Fruit fly (Drosophila melanogaster): Measurements from ENCODE around the gene robl37BC.

robl37BC gene

DNA sequence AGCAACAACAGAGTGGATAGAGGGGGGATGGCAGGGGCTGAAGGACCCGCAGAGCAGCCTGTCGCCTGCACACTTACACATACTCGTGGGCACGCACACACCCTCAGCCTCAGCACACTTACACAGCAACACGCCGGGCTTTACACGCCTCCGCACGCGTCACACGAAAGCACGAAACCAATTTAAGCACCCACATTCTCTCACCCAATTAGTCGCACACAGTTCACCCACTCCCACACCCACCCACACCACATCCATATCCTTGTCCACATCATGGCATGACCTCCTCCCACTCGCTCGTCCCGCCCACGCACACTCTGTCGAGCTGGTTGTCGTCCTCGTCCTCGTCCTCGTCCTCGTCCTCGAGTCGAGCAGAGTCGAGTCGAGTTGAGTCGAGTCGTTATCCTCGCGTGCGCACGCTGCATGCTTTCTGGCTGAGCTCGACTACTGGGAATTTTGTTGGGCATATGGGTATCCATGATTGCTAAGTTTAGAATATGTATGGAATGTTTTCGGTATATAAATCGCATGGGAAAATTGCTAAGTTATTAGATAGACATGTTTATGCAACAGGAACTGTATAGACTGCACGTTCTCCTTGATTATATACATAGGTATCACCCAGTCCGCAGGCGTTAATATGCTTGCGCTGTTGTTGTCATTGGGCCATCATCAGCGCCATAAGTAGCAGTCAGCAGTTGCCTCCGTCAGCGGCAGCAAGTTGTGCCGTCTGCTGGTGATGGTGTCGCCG lies 1.4 kb downstream of the robl37BC start (continued):
- TF ChIP-seq CG17385 (GFP tag; optimal IDR thresholded peaks at IDR 0.05) (peak; percentile 79), MESR4 (GFP tag; optimal IDR thresholded peaks at IDR 0.05) (no peak), hb (GFP tag; IDR thresholded peaks at IDR 0.05; ENCODE audit: partially characterized antibody) (no peak), caup (GFP tag; optimal IDR thresholded peaks at IDR 0.05; ENCODE audit: severe bottlenecking) (peak; percentile 82), BtbVII (GFP tag; optimal IDR thresholded peaks at IDR 0.05) (peak; percentile 78), CG7745 (tag; optimal IDR thresholded peaks at IDR 0.05) (no peak), Hr39 (optimal IDR thresholded peaks at IDR 0.05) (no peak), vfl (GFP tag; optimal IDR thresholded peaks at IDR 0.05) (peak; percentile 64), Opbp (GFP tag; IDR thresholded peaks at IDR 0.05; ENCODE audit: partially characterized antibody) (no peak), Scr (GFP tag; IDR thresholded peaks at IDR 0.05; ENCODE audit: partially characterized antibody) (no peak), CG5245 (GFP tag; optimal IDR thresholded peaks at IDR 0.05) (peak; percentile 63), pita (GFP tag; optimal IDR thresholded peaks at IDR 0.05) (no peak), CG14050 (GFP tag; IDR thresholded peaks at IDR 0.05) (peak; percentile 76), Adf1 (GFP tag; IDR thresholded peaks at IDR 0.05) (peak; percentile 65; the same call in 1 of the 2 replicates), klu (GFP tag; IDR thresholded peaks at IDR 0.05) (peak; percentile 66), CG10209 (GFP tag; optimal IDR thresholded peaks at IDR 0.05) (peak; percentile 82), gt (GFP tag; IDR thresholded peaks at IDR 0.05) (0 out of 2 replicates have a peak, but pooled peaks have one; percentile 36), hth (optimal IDR thresholded peaks at IDR 0.05) (no peak), Deaf1 (tag; optimal IDR thresholded peaks at IDR 0.05) (peak; percentile 81), Spps (tag; optimal IDR thresholded peaks at IDR 0.05) (peak; percentile 6), CoRest (tag; optimal IDR thresholded peaks at IDR 0.05) (peak; percentile 84), gcm2 (GFP tag; optimal IDR thresholded peaks at IDR 0.05) (peak; percentile 8), sug (tag; optimal IDR thresholded peaks at IDR 0.05) (peak; percentile 41), nerfin-1 (tag; optimal IDR thresholded peaks at IDR 0.05) (peak; percentile 34), pros (GFP tag; optimal IDR thresholded peaks at IDR 0.05) (no peak), Dref (GFP tag; IDR thresholded peaks at IDR 0.05) (no peak), CG5953 (GFP tag; IDR thresholded peaks at IDR 0.05) (peak; percentile 82), dan (GFP tag; IDR thresholded peaks at IDR 0.05) (no peak), CG2889 (GFP tag; IDR thresholded peaks at IDR 0.05) (peak; percentile 74; the same call in 2 of the 3 replicates), Dbx (GFP tag; IDR thresholded peaks at IDR 0.05) (peak; percentile 84), ind (GFP tag; optimal IDR thresholded peaks at IDR 0.05) (peak; percentile 82), eyg (GFP tag; optimal IDR thresholded peaks at IDR 0.05) (peak; percentile 56), CG1529 (GFP tag; optimal IDR thresholded peaks at IDR 0.05) (peak; percentile 67), CG6175 (GFP tag; IDR thresholded peaks at IDR 0.05) (peak; percentile 78), gfzf (GFP tag; optimal IDR thresholded peaks at IDR 0.05) (no peak), eve (GFP tag; optimal IDR thresholded peaks at IDR 0.05) (no peak), CG4730 (GFP tag; IDR thresholded peaks at IDR 0.05) (peak; percentile 81), sob (GFP tag; IDR thresholded peaks at IDR 0.05) (peak; percentile 91), vnd (GFP tag; IDR thresholded peaks at IDR 0.05; ENCODE audit: partially characterized antibody) (no peak), pnt (GFP tag; optimal IDR thresholded peaks at IDR 0.05) (peak; percentile 85), ERR (GFP tag; optimal IDR thresholded peaks at IDR 0.05) (peak; percentile 67), row (GFP tag; IDR thresholded peaks at IDR 0.05) (peak; percentile 95), CG3407 (GFP tag; optimal IDR thresholded peaks at IDR 0.05) (peak; percentile 43), CG14710 (tag; optimal IDR thresholded peaks at IDR 0.05) (peak; percentile 51), phol (tag; optimal IDR thresholded peaks at IDR 0.05) (peak; percentile 71), CG9727 (GFP tag; optimal IDR thresholded peaks at IDR 0.05) (peak; percentile 82), CG8388 (GFP tag; optimal IDR thresholded peaks at IDR 0.05) (peak; percentile 59), CG43689 (GFP tag; IDR thresholded peaks at IDR 0.05) (peak; percentile 67), insv (GFP tag; optimal IDR thresholded peaks at IDR 0.05) (no peak), CG2202 (tag; optimal IDR thresholded peaks at IDR 0.05) (peak; percentile 5)

All from whole organism, embryonic.